Worm (Caenorhabditis elegans): ENCODE results near the gene gei-18.

- TF ChIP-seq lin-11 (tag; optimal IDR thresholded peaks at IDR 0.05) (no peak), hlh-15 (tag; optimal IDR thresholded peaks at IDR 0.05) (no peak), syd-9 (tag; optimal IDR thresholded peaks at IDR 0.05) (no peak), nhr-11 (tag; optimal IDR thresholded peaks at IDR 0.05) (no peak), ceh-31 (tag; optimal IDR thresholded peaks at IDR 0.05) (no peak), unc-42 (tag; optimal IDR thresholded peaks at IDR 0.05) (no peak), hlh-30 (tag; optimal IDR thresholded peaks at IDR 0.05; ENCODE audit: insufficient read depth) (no peak), ceh-9 (tag; optimal IDR thresholded peaks at IDR 0.05) (no peak), ets-4 (tag; optimal IDR thresholded peaks at IDR 0.05) (no peak), elt-4 (tag; optimal IDR thresholded peaks at IDR 0.05) (no peak), dve-1 (tag; optimal IDR thresholded peaks at IDR 0.05) (no peak), F13H6.1 (tag; optimal IDR thresholded peaks at IDR 0.05) (no peak), tbx-2 (tag; optimal IDR thresholded peaks at IDR 0.05) (no peak)
Measured at ce11 chrIV:13934086-13934485, 48.2 kb downstream of the gei-18 start, which contains the start of gene Y37A1A.4.
